Fruit fly (Drosophila melanogaster) whole organism, prepupa: ENCODE measurements around the gene Hr96.

ENCODE experiments used
- CG10631 ChIP-seq: fragments of 200-800 bp; sonication (Bioruptor generic); optimal IDR thresholded peaks from 2 replicates; lab custom pipeline; 2016; ENCODE audit warnings: missing biosample characterization, missing genetic modification characterization
- CG11902 ChIP-seq: fragments of 200-800 bp; sonication (Bioruptor generic); optimal IDR thresholded peaks from 3 replicates; lab custom pipeline; 2016; ENCODE audit warnings: missing biosample characterization, missing genetic modification characterization
- CG1621 ChIP-seq: fragments of 200-800 bp; sonication (Bioruptor generic); optimal IDR thresholded peaks from 3 replicates; lab custom pipeline; 2018; ENCODE audit warnings: missing biosample characterization, mild to moderate bottlenecking, missing genetic modification characterization
- CG6163 ChIP-seq: fragments of 200-800 bp; sonication (Bioruptor generic); IDR thresholded peaks from 3 replicates; pipeline ENCODE4 v1.3.6; 2022; ENCODE audit warnings: missing biosample characterization, missing genetic modification characterization
- CG6854 ChIP-seq: fragments of 200-800 bp; sonication (Bioruptor generic); optimal IDR thresholded peaks from 2 replicates; lab custom pipeline; 2017; ENCODE audit warnings: missing biosample characterization, mild to moderate bottlenecking, missing genetic modification characterization
- Eip75B ChIP-seq: fragments of 200-800 bp; sonication (Bioruptor generic); optimal IDR thresholded peaks from 3 replicates; lab custom pipeline; 2016; ENCODE audit warnings: missing biosample characterization, missing genetic modification characterization
- ss ChIP-seq, 2 experiments: fragments of 200-800 bp; sonication (Bioruptor generic); optimal IDR thresholded peaks; 2 replicates in 1 of 2; 3 replicates in 1 of 2; lab custom pipeline; 2017 to 2018; ENCODE audit warnings: mild to moderate bottlenecking in 2 of 2, missing biosample characterization in 2 of 2, missing genetic modification characterization in 2 of 2, moderate library complexity in 1 of 2

dm6 chr3R:25005748-25006147, 19.3 kb upstream of the Hr96 start:
- TF ChIP-seq CG10631 (GFP tag; lab: Kevin White, UChicago) (no peak), Eip75B (GFP tag; lab: Kevin White, UChicago) (no peak), CG1621 (tag; lab: Kevin White, UChicago) (no peak), ss (GFP tag; optimal IDR thresholded peaks at IDR 0.05; lab: Kevin White, UChicago) (no peak), CG6163 (GFP tag; lab: Robert Waterston, UW) (no peak), CG6854 (GFP tag; lab: Kevin White, UChicago) (no peak), CG11902 (GFP tag; lab: Kevin White, UChicago) (no peak)
